Fruit fly (Drosophila melanogaster): ENCODE measurements around the gene Eip74EF.

Gene Eip74EF

DNA sequence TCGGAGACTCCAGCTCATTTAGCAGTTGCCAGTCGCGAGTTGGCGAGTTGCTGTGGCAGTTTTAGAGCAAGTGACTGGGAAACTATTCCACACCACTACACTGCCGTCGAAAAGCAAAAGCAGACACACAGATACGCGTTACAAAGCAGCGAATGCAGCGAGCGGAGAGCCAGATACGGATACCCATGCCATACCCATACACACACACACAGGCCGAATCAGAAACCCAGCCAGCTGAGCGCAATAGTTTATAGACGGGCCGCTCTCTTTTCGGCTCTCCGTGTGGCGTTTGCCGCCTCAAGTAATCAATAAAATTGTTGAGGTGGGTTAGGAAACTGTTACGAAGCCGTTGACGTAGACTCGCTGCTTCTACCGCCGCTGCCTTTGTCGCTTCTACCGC, 45.3 kb downstream of the Eip74EF start (continued):
- TF ChIP-seq sc (optimal IDR thresholded peaks at IDR 0.05) (no peak), sc (GFP tag; optimal IDR thresholded peaks at IDR 0.05) (no peak), ci (GFP tag; IDR thresholded peaks at IDR 0.05) (peak; percentile 44; the same call in 1 of the 3 replicates), CG11398 (GFP tag; optimal IDR thresholded peaks at IDR 0.05) (no peak)

DNA sequence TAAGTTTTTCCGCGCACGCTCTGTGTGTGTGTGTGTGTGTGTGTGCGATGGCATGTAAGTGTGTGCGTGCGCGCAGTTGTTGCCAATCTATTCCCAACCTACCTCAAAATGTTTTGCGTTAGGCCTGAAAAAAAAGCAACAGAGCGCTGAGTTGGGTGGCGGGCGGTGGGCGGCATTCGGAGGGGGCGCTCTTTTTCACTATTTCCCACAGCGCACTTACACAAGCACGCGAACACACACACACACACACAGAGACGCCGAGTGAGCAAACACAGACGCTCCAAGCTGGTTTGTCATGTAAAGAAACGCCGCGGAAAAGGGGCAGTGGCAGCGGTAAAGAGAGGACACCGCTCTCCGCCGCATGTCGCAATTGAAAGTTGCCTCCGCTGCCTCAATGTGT, 47.0 kb downstream of the Eip74EF start:
- TF ChIP-seq CG5953 (GFP tag; IDR thresholded peaks at IDR 0.05) = 0 out of 2 replicates have a peak, but pooled peaks have one; percentile 17
- TF ChIP-seq CG17829 (tag; optimal IDR thresholded peaks at IDR 0.05) = no peak
- peak in 1 of 2 experiments; percentile 33 for TF ChIP-seq Eip74EF (GFP tag; optimal IDR thresholded peaks at IDR 0.05)
- TF ChIP-seq Med (GFP tag) = peak; percentile 67
- peak; percentile 8 for TF ChIP-seq ftz-f1 (GFP tag; optimal IDR thresholded peaks at IDR 0.05)
- TF ChIP-seq CG32532 (GFP tag; IDR thresholded peaks at IDR 0.05) = 0 out of 2 replicates have a peak, but pooled peaks have one; percentile 29
- TF ChIP-seq slbo (GFP tag; IDR thresholded peaks at IDR 0.05) = peak; percentile 32
- no peak for TF ChIP-seq slou (GFP tag; optimal IDR thresholded peaks at IDR 0.05)
- TF ChIP-seq CG14860 (GFP tag; IDR thresholded peaks at IDR 0.05; ENCODE audit: partially characterized antibody) = 0 out of 3 replicates have a peak, but pooled peaks have one; percentile 20
- TF ChIP-seq CG12769 (tag; optimal IDR thresholded peaks at IDR 0.05) = peak; percentile 49
- no peak for TF ChIP-seq shn (GFP tag; optimal IDR thresholded peaks at IDR 0.05)
- no peak for TF ChIP-seq CG33213 (GFP tag; optimal IDR thresholded peaks at IDR 0.05)
- TF ChIP-seq CG10462 (GFP tag; optimal IDR thresholded peaks at IDR 0.05) = no peak
- TF ChIP-seq Awh (GFP tag; IDR thresholded peaks at IDR 0.05) = 0 out of 2 replicates have a peak, but pooled peaks have one; percentile 37
- TF ChIP-seq Trl (optimal IDR thresholded peaks at IDR 0.05) = peak; percentile 51 to 52
- TF ChIP-seq Trl (GFP tag; optimal IDR thresholded peaks at IDR 0.05) = no peak
- TF ChIP-seq wor (GFP tag; IDR thresholded peaks at IDR 0.05) = no peak
- TF ChIP-seq Drgx (GFP tag; IDR thresholded peaks at IDR 0.05) = peak; percentile 54
- peak; percentile 15 for TF ChIP-seq sd (tag; optimal IDR thresholded peaks at IDR 0.05)
- peak; percentile 43; the same call in 1 of the 2 replicates for TF ChIP-seq vvl (GFP tag; IDR thresholded peaks at IDR 0.05)
- TF ChIP-seq CG12219 (GFP tag; optimal IDR thresholded peaks at IDR 0.05) = no peak
- TF ChIP-seq cg (GFP tag; optimal IDR thresholded peaks at IDR 0.05) = peak; percentile 86
- no peak for TF ChIP-seq CG6654 (GFP tag; optimal IDR thresholded peaks at IDR 0.05)
- TF ChIP-seq sna (GFP tag; IDR thresholded peaks at IDR 0.05; ENCODE audit: partially characterized antibody) = 0 out of 2 replicates have a peak, but pooled peaks have one; percentile 48
- no peak for TF ChIP-seq pan (optimal IDR thresholded peaks at IDR 0.05)
- peak in 1 of 2 experiments; percentile 17 for TF ChIP-seq pan (GFP tag; optimal IDR thresholded peaks at IDR 0.05 in 1 of 2, IDR thresholded peaks at IDR 0.05 in 1 of 2)
- TF ChIP-seq CG34224 (GFP tag; IDR thresholded peaks at IDR 0.05; ENCODE audit: partially characterized antibody) = 0 out of 3 replicates have a peak, but pooled peaks have one; percentile 13
- no peak for TF ChIP-seq CG32772 (GFP tag; IDR thresholded peaks at IDR 0.05)
- no peak for TF ChIP-seq disco-r (GFP tag; optimal IDR thresholded peaks at IDR 0.05)
- TF ChIP-seq CG8478 (optimal IDR thresholded peaks at IDR 0.05) = peak; percentile 46
- peak; percentile 93 for TF ChIP-seq crol (GFP tag; IDR thresholded peaks at IDR 0.05)
- peak; percentile 25; the same call in 1 of the 2 replicates for TF ChIP-seq onecut (GFP tag; IDR thresholded peaks at IDR 0.05)
- 0 out of 2 replicates have a peak, but pooled peaks have one; percentile 4 for TF ChIP-seq Oaz (GFP tag; IDR thresholded peaks at IDR 0.05)
- no peak for TF ChIP-seq cwo (GFP tag; optimal IDR thresholded peaks at IDR 0.05)
- TF ChIP-seq unc-4 (GFP tag; IDR thresholded peaks at IDR 0.05; ENCODE audit: partially characterized antibody) = peak; percentile 21; the same call in 1 of the 2 replicates
- 0 out of 3 replicates have a peak, but pooled peaks have one; percentile 11 for TF ChIP-seq HLH4C (GFP tag; IDR thresholded peaks at IDR 0.05; ENCODE audit: partially characterized antibody)
- peak; percentile 89 for TF ChIP-seq scrt (GFP tag; optimal IDR thresholded peaks at IDR 0.05)
- TF ChIP-seq CG15601 (tag; optimal IDR thresholded peaks at IDR 0.05) = peak; percentile 36
- TF ChIP-seq Adf1 (GFP tag; IDR thresholded peaks at IDR 0.05) = peak; percentile 83
- no peak for TF ChIP-seq Dip3 (GFP tag; optimal IDR thresholded peaks at IDR 0.05)
- TF ChIP-seq CG42726 (GFP tag; IDR thresholded peaks at IDR 0.05; ENCODE audit: partially characterized antibody) = 0 out of 2 replicates have a peak, but pooled peaks have one; percentile 24
- no peak for TF ChIP-seq CG14667 (GFP tag; IDR thresholded peaks at IDR 0.05)
- peak; percentile 51; the same call in 2 of the 3 replicates for TF ChIP-seq CG34422 (GFP tag; IDR thresholded peaks at IDR 0.05)
- no peak for TF ChIP-seq CG18011 (GFP tag; optimal IDR thresholded peaks at IDR 0.05)
- TF ChIP-seq ewg (GFP tag; optimal IDR thresholded peaks at IDR 0.05) = peak; percentile 67
